ENCODE assay signal across 1 fruit fly cellular context in the genomic region with DNA sequence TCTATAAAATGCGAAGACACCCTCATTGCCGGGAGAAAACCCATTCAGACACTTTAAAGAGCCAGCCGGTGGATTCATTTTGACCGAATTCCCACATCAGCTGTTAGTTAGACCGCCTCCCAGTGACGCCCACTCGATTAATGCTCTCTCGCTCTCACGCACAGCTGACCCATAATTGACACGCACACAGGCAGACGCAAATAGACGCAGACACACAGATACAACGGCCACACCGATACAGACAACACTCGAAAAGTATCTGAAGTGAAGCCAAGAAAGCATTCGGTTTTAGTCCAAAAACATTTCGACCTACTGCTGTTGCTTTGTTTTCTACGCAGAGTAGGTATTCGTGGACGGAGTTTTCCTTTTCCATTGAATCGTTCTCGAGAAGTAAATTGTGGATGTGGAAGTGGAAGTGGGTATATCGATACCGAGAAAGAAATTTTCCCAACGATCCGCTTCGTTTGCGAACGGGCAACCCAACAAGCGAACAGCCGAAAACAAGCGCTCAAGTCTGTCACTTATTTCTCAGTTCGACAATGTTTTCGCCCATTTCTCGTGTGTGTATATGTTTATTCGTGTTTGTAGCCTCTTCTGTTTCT.
A peak's percentile ranks its signal among the peaks of the same experiment; 100 is the strongest.
TF ChIP-seq lines count a peak whose summit lies in the region.

No protein-coding gene starts in this region.

TF ChIP-seq in whole organism, embryonic, 481 proteins besides CTCF, POLR2A, EP300 and RAD21 (continued from another document):
- peak; percentile 7; the same call in 1 of the 2 replicates for TF ChIP-seq CG13287 (GFP tag; IDR thresholded peaks at IDR 0.05; lab: Robert Waterston, UW; ENCODE audit: partially characterized antibody)
- TF ChIP-seq Six4 (GFP tag; optimal IDR thresholded peaks at IDR 0.05; lab: Kevin White, UChicago), result no peak
- TF ChIP-seq CG4820 (GFP tag; optimal IDR thresholded peaks at IDR 0.05; lab: Kevin White, UChicago), result no peak
- TF ChIP-seq Deaf1 (tag; optimal IDR thresholded peaks at IDR 0.05; lab: Kevin White, UChicago), result peak; percentile 78
- no peak for TF ChIP-seq CG32767 (GFP tag; IDR thresholded peaks at IDR 0.05; lab: Robert Waterston, UW)
- TF ChIP-seq H2.0 (GFP tag; IDR thresholded peaks at IDR 0.05; lab: Robert Waterston, UW), result no peak
- no peak for TF ChIP-seq crc (GFP tag; optimal IDR thresholded peaks at IDR 0.05; lab: Kevin White, UChicago)
- TF ChIP-seq fru (optimal IDR thresholded peaks at IDR 0.05; lab: Kevin White, UChicago), result no peak
- no peak for TF ChIP-seq CG6654 (GFP tag; optimal IDR thresholded peaks at IDR 0.05; lab: Kevin White, UChicago)
- TF ChIP-seq gem (tag; optimal IDR thresholded peaks at IDR 0.05; lab: Kevin White, UChicago), result no peak
- no peak for TF ChIP-seq Rx (GFP tag; IDR thresholded peaks at IDR 0.05; lab: Robert Waterston, UW)
- no peak for TF ChIP-seq Meics (GFP tag; optimal IDR thresholded peaks at IDR 0.05; lab: Kevin White, UChicago)
- no peak for TF ChIP-seq H15 (GFP tag; IDR thresholded peaks at IDR 0.05; lab: Robert Waterston, UW)
- TF ChIP-seq chif (GFP tag; optimal IDR thresholded peaks at IDR 0.05; lab: Kevin White, UChicago), result no peak
- no peak for TF ChIP-seq CG14014 (GFP tag; IDR thresholded peaks at IDR 0.05; lab: Robert Waterston, UW)
- TF ChIP-seq pfk (GFP tag; optimal IDR thresholded peaks at IDR 0.05; lab: Kevin White, UChicago), result no peak
- no peak for TF ChIP-seq CG18476 (GFP tag; optimal IDR thresholded peaks at IDR 0.05; lab: Kevin White, UChicago)
- TF ChIP-seq cg (GFP tag; optimal IDR thresholded peaks at IDR 0.05; lab: Kevin White, UChicago), result peak; percentile 89
- peak; percentile 25 for TF ChIP-seq CG1603 (tag; optimal IDR thresholded peaks at IDR 0.05; lab: Kevin White, UChicago)
- no peak for TF ChIP-seq Atf-2 (GFP tag; optimal IDR thresholded peaks at IDR 0.05; lab: Kevin White, UChicago)
- TF ChIP-seq bab2 (GFP tag; optimal IDR thresholded peaks at IDR 0.05; lab: Kevin White, UChicago), result no peak
- no peak for TF ChIP-seq CG14965 (GFP tag; optimal IDR thresholded peaks at IDR 0.05; lab: Kevin White, UChicago; ENCODE audit: borderline replicate concordance)
- TF ChIP-seq Sin3A (optimal IDR thresholded peaks at IDR 0.05; lab: Kevin White, UChicago), result no peak
- no peak for TF ChIP-seq kay (GFP tag; optimal IDR thresholded peaks at IDR 0.05; lab: Kevin White, UChicago)
- no peak for TF ChIP-seq Ets97D (GFP tag; optimal IDR thresholded peaks at IDR 0.05; lab: Kevin White, UChicago)
- no peak for TF ChIP-seq gfzf (GFP tag; optimal IDR thresholded peaks at IDR 0.05; lab: Kevin White, UChicago)
- no peak for TF ChIP-seq CG17361 (GFP tag; IDR thresholded peaks at IDR 0.05; lab: Robert Waterston, UW)
- TF ChIP-seq hth (optimal IDR thresholded peaks at IDR 0.05; lab: Kevin White, UChicago), result no peak
- TF ChIP-seq CG18262 (tag; optimal IDR thresholded peaks at IDR 0.05; lab: Kevin White, UChicago), result peak; percentile 31
- no peak for TF ChIP-seq sima (GFP tag; optimal IDR thresholded peaks at IDR 0.05; lab: Kevin White, UChicago)
- no peak for TF ChIP-seq Neu2 (GFP tag; optimal IDR thresholded peaks at IDR 0.05; lab: Kevin White, UChicago; ENCODE audit: borderline replicate concordance)
- no peak for TF ChIP-seq CG10274 (GFP tag; optimal IDR thresholded peaks at IDR 0.05; lab: Kevin White, UChicago)
- no peak for TF ChIP-seq grn (GFP tag; optimal IDR thresholded peaks at IDR 0.05; lab: Kevin White, UChicago)
- TF ChIP-seq E2f2 (GFP tag; IDR thresholded peaks at IDR 0.05; lab: Robert Waterston, UW), result no peak
- TF ChIP-seq btn (GFP tag; optimal IDR thresholded peaks at IDR 0.05; lab: Kevin White, UChicago), result no peak
- TF ChIP-seq seq (GFP tag; IDR thresholded peaks at IDR 0.05; lab: Robert Waterston, UW), result no peak
- no peak for TF ChIP-seq p53 (GFP tag; optimal IDR thresholded peaks at IDR 0.05; lab: Kevin White, UChicago)
- TF ChIP-seq pan (optimal IDR thresholded peaks at IDR 0.05; lab: Kevin White, UChicago), result no peak
- TF ChIP-seq pan (GFP tag; optimal IDR thresholded peaks at IDR 0.05 in 1 of 2, IDR thresholded peaks at IDR 0.05 in 1 of 2), result no peak
- no peak for TF ChIP-seq C15 (GFP tag; IDR thresholded peaks at IDR 0.05; lab: Robert Waterston, UW)
- no peak for TF ChIP-seq peb (GFP tag; IDR thresholded peaks at IDR 0.05; lab: Robert Waterston, UW)
- TF ChIP-seq NC2α (GFP tag; optimal IDR thresholded peaks at IDR 0.05; lab: Kevin White, UChicago), result no peak
- peak; percentile 46 for TF ChIP-seq sug (tag; optimal IDR thresholded peaks at IDR 0.05; lab: Kevin White, UChicago)
- no peak for TF ChIP-seq fd64A (GFP tag; optimal IDR thresholded peaks at IDR 0.05; lab: Kevin White, UChicago)
- no peak for TF ChIP-seq dmrt99B (tag; optimal IDR thresholded peaks at IDR 0.05; lab: Kevin White, UChicago)
- no peak; the same call in 1 of the 2 replicates for TF ChIP-seq Adf1 (GFP tag; IDR thresholded peaks at IDR 0.05; lab: Robert Waterston, UW)
- TF ChIP-seq CG5180 (GFP tag; optimal IDR thresholded peaks at IDR 0.05; lab: Kevin White, UChicago), result peak; percentile 49
- no peak for TF ChIP-seq sim (GFP tag; IDR thresholded peaks at IDR 0.05; lab: Robert Waterston, UW)
- TF ChIP-seq zen2 (GFP tag; IDR thresholded peaks at IDR 0.05; lab: Robert Waterston, UW; ENCODE audit: partially characterized antibody), result no peak
- TF ChIP-seq kah (GFP tag; optimal IDR thresholded peaks at IDR 0.05; lab: Kevin White, UChicago), result peak; percentile 41
- no peak for TF ChIP-seq CG2202 (tag; optimal IDR thresholded peaks at IDR 0.05; lab: Kevin White, UChicago)
- no peak for TF ChIP-seq CG11695 (GFP tag; IDR thresholded peaks at IDR 0.05; lab: Robert Waterston, UW)
- no peak for TF ChIP-seq CG12071 (GFP tag; optimal IDR thresholded peaks at IDR 0.05; lab: Kevin White, UChicago)
- TF ChIP-seq CG10431 (GFP tag; optimal IDR thresholded peaks at IDR 0.05; lab: Kevin White, UChicago), result no peak
- TF ChIP-seq Ada2b (GFP tag; IDR thresholded peaks at IDR 0.05; lab: Robert Waterston, UW), result no peak
- no peak for TF ChIP-seq aop (GFP tag; IDR thresholded peaks at IDR 0.05; lab: Robert Waterston, UW)
- TF ChIP-seq pita (GFP tag; optimal IDR thresholded peaks at IDR 0.05; lab: Kevin White, UChicago), result no peak
- TF ChIP-seq schlank (tag; optimal IDR thresholded peaks at IDR 0.05; lab: Kevin White, UChicago), result no peak
- TF ChIP-seq Gug (GFP tag; IDR thresholded peaks at IDR 0.05; lab: Robert Waterston, UW), result no peak
- TF ChIP-seq D (optimal IDR thresholded peaks at IDR 0.05; lab: Kevin White, UChicago), result peak; percentile 26
- TF ChIP-seq D (GFP tag; optimal IDR thresholded peaks at IDR 0.05; lab: Kevin White, UChicago), result no peak
- no peak for TF ChIP-seq ab (GFP tag; optimal IDR thresholded peaks at IDR 0.05; lab: Kevin White, UChicago)
- TF ChIP-seq CG4707 (GFP tag; optimal IDR thresholded peaks at IDR 0.05; lab: Kevin White, UChicago), result no peak
- TF ChIP-seq MESR4 (GFP tag; optimal IDR thresholded peaks at IDR 0.05; lab: Kevin White, UChicago), result no peak
- TF ChIP-seq dpn (GFP tag; optimal IDR thresholded peaks at IDR 0.05; lab: Kevin White, UChicago), result no peak
- TF ChIP-seq CG18764 (GFP tag; optimal IDR thresholded peaks at IDR 0.05; lab: Kevin White, UChicago), result no peak
- TF ChIP-seq CG30431 (GFP tag; optimal IDR thresholded peaks at IDR 0.05; lab: Kevin White, UChicago), result no peak
- TF ChIP-seq shn (GFP tag; optimal IDR thresholded peaks at IDR 0.05; lab: Kevin White, UChicago), result peak; percentile 8
- no peak for TF ChIP-seq wek (GFP tag; optimal IDR thresholded peaks at IDR 0.05; lab: Kevin White, UChicago)
- TF ChIP-seq CG13624 (GFP tag; optimal IDR thresholded peaks at IDR 0.05; lab: Kevin White, UChicago), result no peak
- no peak for TF ChIP-seq CG11085 (GFP tag; IDR thresholded peaks at IDR 0.05; lab: Robert Waterston, UW)
- no peak for TF ChIP-seq CG15601 (tag; optimal IDR thresholded peaks at IDR 0.05; lab: Kevin White, UChicago)
- TF ChIP-seq Atf3 (GFP tag; optimal IDR thresholded peaks at IDR 0.05; lab: Kevin White, UChicago), result no peak
- no peak for TF ChIP-seq Myb (GFP tag; optimal IDR thresholded peaks at IDR 0.05; lab: Kevin White, UChicago)
- TF ChIP-seq CG14860 (GFP tag; IDR thresholded peaks at IDR 0.05; lab: Robert Waterston, UW; ENCODE audit: partially characterized antibody), result no peak
